Worm (Caenorhabditis elegans): ENCODE results near the gene C01G5.5.

- TF ChIP-seq egl-5 (tag; optimal IDR thresholded peaks at IDR 0.05) (no peak), eor-1 (tag; optimal IDR thresholded peaks at IDR 0.05) (no peak), ama-1 (optimal IDR thresholded peaks at IDR 0.05) (no peak), fos-1 (tag; optimal IDR thresholded peaks at IDR 0.05) (no peak), lin-15B (tag; optimal IDR thresholded peaks at IDR 0.05) (no peak), aly-2 (tag; optimal IDR thresholded peaks at IDR 0.05) (no peak), ztf-11 (tag; optimal IDR thresholded peaks at IDR 0.05) (no peak), nhr-28 (tag; optimal IDR thresholded peaks at IDR 0.05) (no peak), unc-62 (GFP tag; optimal IDR thresholded peaks at IDR 0.05) (no peak), tbx-2 (tag; optimal IDR thresholded peaks at IDR 0.05) (no peak), unc-39 (tag; optimal IDR thresholded peaks at IDR 0.05) (no peak), fkh-10 (GFP tag; optimal IDR thresholded peaks at IDR 0.05) (no peak), mdl-1 (tag; optimal IDR thresholded peaks at IDR 0.05) (no peak), elt-3 (tag; optimal IDR thresholded peaks at IDR 0.05) (no peak)
Observed at ce11 chrIV:6574343-6574742, 49.9 kb downstream of the C01G5.5 start.
